Fruit fly (Drosophila melanogaster): Measurements from ENCODE around the gene CG16704.

DNA sequence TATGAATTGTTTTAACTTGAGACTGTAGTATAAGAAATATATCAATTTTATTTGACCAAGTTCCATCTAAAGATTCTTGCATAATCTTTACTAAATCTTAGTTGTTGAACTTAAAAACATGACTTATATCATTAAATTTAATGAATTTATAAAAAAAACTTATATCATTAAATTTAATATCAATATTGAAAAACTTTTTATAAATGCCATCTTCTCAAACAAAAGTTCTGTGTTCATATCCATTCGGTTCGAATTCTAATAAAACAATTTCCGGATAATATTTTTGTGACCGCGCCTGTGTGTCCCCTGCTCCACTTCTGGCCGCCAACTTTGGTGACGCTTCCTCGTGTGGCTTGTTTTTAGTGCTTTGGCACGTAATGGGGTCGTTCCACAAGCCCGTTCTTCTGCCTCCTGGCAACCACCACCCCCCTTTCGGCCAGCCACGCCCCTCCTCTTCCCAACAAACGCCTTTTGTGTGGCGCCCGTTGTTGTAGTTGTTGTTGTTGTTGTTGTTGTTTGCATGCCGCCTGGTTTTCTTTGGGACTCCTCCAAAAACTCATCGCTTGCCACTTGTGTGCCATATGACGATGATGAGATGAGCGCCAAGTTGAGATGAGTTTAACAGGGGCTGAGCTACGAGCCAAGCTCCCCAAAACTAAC is 44.7 kb upstream of the CG16704 start:
- TF ChIP-seq psq (optimal IDR thresholded peaks at IDR 0.05) (no peak), usp (GFP tag; optimal IDR thresholded peaks at IDR 0.05) (no peak)

Measured in whole organism.